Fruit fly (Drosophila melanogaster): ENCODE measurements around the gene Pgant6.

The Pgant6 gene

DNA sequence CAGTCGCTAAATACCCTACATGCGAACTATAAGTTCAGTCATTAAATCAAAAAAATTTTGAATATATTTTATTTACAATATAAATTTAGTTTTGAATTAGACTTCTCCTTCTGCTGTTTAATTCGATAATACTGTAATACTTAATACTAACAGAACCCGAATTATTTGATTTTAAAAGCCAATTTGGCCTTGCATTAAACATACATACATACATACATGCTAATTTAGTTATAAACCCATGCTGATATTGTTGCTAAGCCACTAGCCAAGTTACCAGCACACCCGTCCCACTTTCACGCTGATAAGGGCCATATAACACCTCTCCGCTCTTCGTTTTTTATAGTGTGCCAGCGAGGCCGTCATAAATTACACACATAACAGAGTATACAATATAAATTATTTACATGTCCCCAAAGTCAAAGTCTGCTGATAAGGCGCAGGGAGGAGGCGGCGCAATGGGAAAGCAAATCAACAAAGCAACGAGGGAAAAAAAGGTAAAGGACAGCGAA is 17.1 kb downstream of the Pgant6 start (continued):
- TF ChIP-seq BtbVII (GFP tag; optimal IDR thresholded peaks at IDR 0.05), result peak; percentile 54
- no peak for TF ChIP-seq repo (GFP tag; optimal IDR thresholded peaks at IDR 0.05)
- peak; percentile 1 for TF ChIP-seq twi (tag; optimal IDR thresholded peaks at IDR 0.05)
- peak; percentile 46 for TF ChIP-seq CG6254 (GFP tag; optimal IDR thresholded peaks at IDR 0.05)
- TF ChIP-seq H2.0 (GFP tag; IDR thresholded peaks at IDR 0.05), result no peak; the same call in 1 of the 2 replicates
- peak; percentile 61 for TF ChIP-seq grau (tag; optimal IDR thresholded peaks at IDR 0.05)
- 0 out of 2 replicates have a peak, but pooled peaks have one; percentile 8 for TF ChIP-seq esg (GFP tag; conservative IDR thresholded peaks at IDR 0.05)
- TF ChIP-seq CG7556 (GFP tag; optimal IDR thresholded peaks at IDR 0.05), result peak; percentile 43
- TF ChIP-seq ttk (GFP tag; IDR thresholded peaks at IDR 0.05), result no peak
- no peak for TF ChIP-seq Taf1 (GFP tag; IDR thresholded peaks at IDR 0.05)
- no peak for TF ChIP-seq CG2199 (GFP tag; IDR thresholded peaks at IDR 0.05)
- TF ChIP-seq CG17328 (GFP tag; IDR thresholded peaks at IDR 0.05), result no peak
- peak; percentile 22 for TF ChIP-seq CG12391 (tag; optimal IDR thresholded peaks at IDR 0.05)
- TF ChIP-seq HHEX (GFP tag; optimal IDR thresholded peaks at IDR 0.05), result peak; percentile 46
- TF ChIP-seq her (GFP tag; optimal IDR thresholded peaks at IDR 0.05), result no peak
- peak; percentile 40 for TF ChIP-seq CG10543 (GFP tag; optimal IDR thresholded peaks at IDR 0.05)
- no peak for TF ChIP-seq Dip2 (GFP tag; IDR thresholded peaks at IDR 0.05)
- TF ChIP-seq B-H2 (GFP tag; optimal IDR thresholded peaks at IDR 0.05), result peak; percentile 76
- TF ChIP-seq schlank (tag; optimal IDR thresholded peaks at IDR 0.05), result peak; percentile 32
- no peak for TF ChIP-seq CG13624 (GFP tag; optimal IDR thresholded peaks at IDR 0.05)
- TF ChIP-seq Sox100B (GFP tag; optimal IDR thresholded peaks at IDR 0.05), result peak; percentile 60
- TF ChIP-seq CG3847 (GFP tag; IDR thresholded peaks at IDR 0.05), result no peak
- TF ChIP-seq shn (GFP tag; optimal IDR thresholded peaks at IDR 0.05), result no peak
- peak; percentile 59; the same call in 2 of the 3 replicates for TF ChIP-seq CG17361 (GFP tag; IDR thresholded peaks at IDR 0.05)
- TF ChIP-seq Elba2 (GFP tag; optimal IDR thresholded peaks at IDR 0.05), result no peak
- peak; percentile 14 for TF ChIP-seq CG11723 (GFP tag; optimal IDR thresholded peaks at IDR 0.05)
- TF ChIP-seq CG17359 (tag; optimal IDR thresholded peaks at IDR 0.05), result peak; percentile 21
- no peak for TF ChIP-seq lbe (GFP tag; optimal IDR thresholded peaks at IDR 0.05)
- TF ChIP-seq insv (GFP tag; optimal IDR thresholded peaks at IDR 0.05), result no peak
- no peak for TF ChIP-seq Doc2 (GFP tag; IDR thresholded peaks at IDR 0.05)
- peak; percentile 2 for TF ChIP-seq CG10267 (tag; optimal IDR thresholded peaks at IDR 0.05)
- TF ChIP-seq CG12219 (GFP tag; optimal IDR thresholded peaks at IDR 0.05), result peak; percentile 31
- peak; percentile 68 for TF ChIP-seq Meics (GFP tag; optimal IDR thresholded peaks at IDR 0.05)
- no peak for TF ChIP-seq Dref (GFP tag; IDR thresholded peaks at IDR 0.05)
- peak; percentile 53 for TF ChIP-seq scrt (GFP tag; optimal IDR thresholded peaks at IDR 0.05)
- peak; percentile 72 for TF ChIP-seq sens (GFP tag)
- no peak for TF ChIP-seq CG13123 (GFP tag; optimal IDR thresholded peaks at IDR 0.05)
- TF ChIP-seq sqz (GFP tag; optimal IDR thresholded peaks at IDR 0.05), result peak; percentile 66
- no peak for TF ChIP-seq CG13424 (tag; optimal IDR thresholded peaks at IDR 0.05)
- no peak for TF ChIP-seq E2f1 (GFP tag; IDR thresholded peaks at IDR 0.05)
- peak; percentile 71 for TF ChIP-seq gem (tag; optimal IDR thresholded peaks at IDR 0.05)
- TF ChIP-seq CG4707 (GFP tag; optimal IDR thresholded peaks at IDR 0.05), result peak; percentile 71
- TF ChIP-seq CG2678 (tag; optimal IDR thresholded peaks at IDR 0.05), result peak; percentile 80
- peak; percentile 47; the same call in 1 of the 3 replicates for TF ChIP-seq gce (GFP tag; IDR thresholded peaks at IDR 0.05)
- no peak for TF ChIP-seq zfh2 (GFP tag; optimal IDR thresholded peaks at IDR 0.05)
- no peak for TF ChIP-seq CHES-1-like (GFP tag; optimal IDR thresholded peaks at IDR 0.05)
- peak; percentile 62 for TF ChIP-seq Asciz (GFP tag; optimal IDR thresholded peaks at IDR 0.05)
- TF ChIP-seq CG10654 (GFP tag; optimal IDR thresholded peaks at IDR 0.05), result no peak
- TF ChIP-seq CG1647 (GFP tag; optimal IDR thresholded peaks at IDR 0.05), result peak; percentile 2
- peak; percentile 53 for TF ChIP-seq gro (GFP tag; optimal IDR thresholded peaks at IDR 0.05)
- TF ChIP-seq unc-4 (GFP tag; IDR thresholded peaks at IDR 0.05; ENCODE audit: partially characterized antibody), result no peak

Measured in whole organism, embryonic.